Fruit fly (Drosophila melanogaster): Measurements from ENCODE around the gene CG1486.
A peak's percentile ranks its signal among the peaks of the same experiment; 100 is the strongest.

The CG1486 gene

dm6 chrX:21345036-21345500 lies 21.2 kb downstream of the CG1486 start, which contains the start of gene dod (continued):
- TF ChIP-seq MBD-R2 (GFP tag; IDR thresholded peaks at IDR 0.05), result peak; percentile 98
- TF ChIP-seq Sox100B (GFP tag; optimal IDR thresholded peaks at IDR 0.05), result no peak
- TF ChIP-seq ham (GFP tag; IDR thresholded peaks at IDR 0.05), result no peak
- peak; percentile 20 for TF ChIP-seq Side (GFP tag; optimal IDR thresholded peaks at IDR 0.05)
- no peak for TF ChIP-seq Jarid2 (GFP tag; optimal IDR thresholded peaks at IDR 0.05)
- TF ChIP-seq Elba2 (GFP tag; optimal IDR thresholded peaks at IDR 0.05), result no peak
- TF ChIP-seq CG14050 (GFP tag; IDR thresholded peaks at IDR 0.05), result 0 out of 3 replicates have a peak, but pooled peaks have one; percentile 14
- peak; percentile 29 for TF ChIP-seq run (tag; optimal IDR thresholded peaks at IDR 0.05)
- peak; percentile 53; the same call in 1 of the 2 replicates for TF ChIP-seq CG2129 (GFP tag; IDR thresholded peaks at IDR 0.05; ENCODE audit: partially characterized antibody)
- no peak for TF ChIP-seq Rx (GFP tag; IDR thresholded peaks at IDR 0.05)
- TF ChIP-seq Pdp1 (GFP tag; optimal IDR thresholded peaks at IDR 0.05), result peak; percentile 26 to 53
- TF ChIP-seq scrt (GFP tag; optimal IDR thresholded peaks at IDR 0.05), result no peak
- TF ChIP-seq wdn (GFP tag; IDR thresholded peaks at IDR 0.05), result no peak
- TF ChIP-seq C15 (GFP tag; IDR thresholded peaks at IDR 0.05), result no peak
- TF ChIP-seq Rfx (GFP tag; IDR thresholded peaks at IDR 0.05), result peak; percentile 81
- no peak for TF ChIP-seq ro (GFP tag; IDR thresholded peaks at IDR 0.05)
- TF ChIP-seq Nf-YA (GFP tag; IDR thresholded peaks at IDR 0.05), result no peak
- TF ChIP-seq insv (GFP tag; optimal IDR thresholded peaks at IDR 0.05), result peak in 1 of 2 experiments; percentile 19
- TF ChIP-seq Stat92E (GFP tag; optimal IDR thresholded peaks at IDR 0.05), result peak in 1 of 3 experiments; percentile 13
- TF ChIP-seq ash1 (GFP tag; optimal IDR thresholded peaks at IDR 0.05), result no peak
- TF ChIP-seq nmo (GFP tag; optimal IDR thresholded peaks at IDR 0.05), result peak; percentile 68
- TF ChIP-seq Taf1 (GFP tag; IDR thresholded peaks at IDR 0.05), result 0 out of 2 replicates have a peak, but pooled peaks have one; percentile 16
- TF ChIP-seq hbn (GFP tag; IDR thresholded peaks at IDR 0.05; ENCODE audit: partially characterized antibody), result peak; percentile 67
- no peak for TF ChIP-seq CG18476 (GFP tag; optimal IDR thresholded peaks at IDR 0.05)
- TF ChIP-seq cato (GFP tag; optimal IDR thresholded peaks at IDR 0.05; ENCODE audit: borderline replicate concordance), result no peak
- TF ChIP-seq CG11085 (GFP tag; IDR thresholded peaks at IDR 0.05), result peak; percentile 34; the same call in 1 of the 2 replicates
- TF ChIP-seq CG2875 (GFP tag; optimal IDR thresholded peaks at IDR 0.05), result peak; percentile 10
- no peak for TF ChIP-seq CG12071 (GFP tag; optimal IDR thresholded peaks at IDR 0.05)
- no peak for TF ChIP-seq schlank (tag; optimal IDR thresholded peaks at IDR 0.05)
- no peak for TF ChIP-seq CG15479 (GFP tag; optimal IDR thresholded peaks at IDR 0.05)
- peak; percentile 60 for TF ChIP-seq CTCF (GFP tag; optimal IDR thresholded peaks at IDR 0.05)
- TF ChIP-seq CG17361 (GFP tag; IDR thresholded peaks at IDR 0.05), result peak; percentile 38; the same call in 2 of the 3 replicates
- TF ChIP-seq lilli (GFP tag; optimal IDR thresholded peaks at IDR 0.05), result peak; percentile 75
- peak; percentile 82 for TF ChIP-seq Dbx (GFP tag; IDR thresholded peaks at IDR 0.05)
- TF ChIP-seq fd3F (GFP tag; optimal IDR thresholded peaks at IDR 0.05), result no peak
- peak; percentile 43 for TF ChIP-seq CG13424 (tag; optimal IDR thresholded peaks at IDR 0.05)
- no peak for TF ChIP-seq Trl (optimal IDR thresholded peaks at IDR 0.05)
- peak; percentile 21 for TF ChIP-seq Trl (GFP tag; optimal IDR thresholded peaks at IDR 0.05)
- TF ChIP-seq emc (GFP tag; optimal IDR thresholded peaks at IDR 0.05), result no peak
- peak; percentile 62 for TF ChIP-seq HmgZ (tag; optimal IDR thresholded peaks at IDR 0.05)
- no peak for TF ChIP-seq repo (GFP tag; optimal IDR thresholded peaks at IDR 0.05)
- peak; percentile 69 for TF ChIP-seq Dll (GFP tag; IDR thresholded peaks at IDR 0.05; ENCODE audit: partially characterized antibody)
- TF ChIP-seq CG34422 (GFP tag; IDR thresholded peaks at IDR 0.05), result peak; percentile 70
- TF ChIP-seq Fer1 (GFP tag; optimal IDR thresholded peaks at IDR 0.05), result peak; percentile 63
- TF ChIP-seq Meics (GFP tag; optimal IDR thresholded peaks at IDR 0.05), result no peak
- no peak for TF ChIP-seq CG10274 (GFP tag; optimal IDR thresholded peaks at IDR 0.05)
- TF ChIP-seq CG8089 (GFP tag; optimal IDR thresholded peaks at IDR 0.05), result peak; percentile 10
- TF ChIP-seq CG14441 (GFP tag; IDR thresholded peaks at IDR 0.05), result peak; percentile 37; the same call in 1 of the 2 replicates
- TF ChIP-seq Myb (GFP tag; optimal IDR thresholded peaks at IDR 0.05), result peak; percentile 57
- TF ChIP-seq Awh (GFP tag; IDR thresholded peaks at IDR 0.05), result no peak
- TF ChIP-seq CG4730 (GFP tag; IDR thresholded peaks at IDR 0.05), result no peak
